Fruit fly (Drosophila melanogaster): ENCODE results near the gene mdy.

dm6 chr2L:16798705-16799104 lies 17.8 kb upstream of the mdy start, which contains the start of gene Ugt37D1:
- no peak for TF ChIP-seq h (optimal IDR thresholded peaks at IDR 0.05)
- no peak for TF ChIP-seq insv (optimal IDR thresholded peaks at IDR 0.05)
- no peak for TF ChIP-seq psq (optimal IDR thresholded peaks at IDR 0.05)
- TF ChIP-seq ttk (optimal IDR thresholded peaks at IDR 0.05): no peak
